Worm (Caenorhabditis elegans) whole organism, L2 larva: Measurements from ENCODE around the gene sri-2.
"Not testable (repeated sequence)": the region's sequence is repeated elsewhere in the genome, so short reads cannot be mapped to it uniquely, and the experiment has no call there.

Source experiments
- C34F6.9 ChIP-seq: fragments of 150-350 bp; optimal IDR thresholded peaks from 2 replicates; lab custom pipeline; 2014; ENCODE audit warnings: missing biosample characterization, missing genetic modification characterization
- F13H6.1 ChIP-seq: sonication (generic microtip); optimal IDR thresholded peaks from 2 replicates; lab custom pipeline; 2016; ENCODE audit warnings: missing genetic modification characterization, missing compliant biosample characterization
- Y55F3AM.14 ChIP-seq: fragments of 200-800 bp; sonication (Bioruptor generic); optimal IDR thresholded peaks from 2 replicates; lab custom pipeline; 2018; ENCODE audit warnings: mild to moderate bottlenecking, missing genetic modification characterization, missing compliant biosample characterization
- ZK546.5 ChIP-seq: sonication (generic microtip); optimal IDR thresholded peaks from 2 replicates; lab custom pipeline; 2017; ENCODE audit warnings: missing biosample characterization, missing genetic modification characterization
- alr-1 ChIP-seq: fragments of 150-350 bp; optimal IDR thresholded peaks from 2 replicates; lab custom pipeline; 2014; ENCODE audit warnings: missing biosample characterization, missing genetic modification characterization
- ama-1 ChIP-seq: fragments of 150-350 bp; optimal IDR thresholded peaks from 2 replicates; lab custom pipeline; 2018; ENCODE audit warnings: inconsistent platforms
- blmp-1 ChIP-seq: sonication (generic microtip); optimal IDR thresholded peaks from 2 replicates; lab custom pipeline; 2017; ENCODE audit warnings: missing genetic modification characterization, mild to moderate bottlenecking, missing compliant biosample characterization, antibody characterized with exemption, moderate library complexity; ENCODE audit not compliant: insufficient read depth
- ceh-82 ChIP-seq: fragments of 150-350 bp; optimal IDR thresholded peaks from 2 replicates; lab custom pipeline; 2014; ENCODE audit warnings: missing biosample characterization, missing genetic modification characterization
- crh-2 ChIP-seq: sonication (generic microtip); optimal IDR thresholded peaks from 2 replicates; lab custom pipeline; 2017; ENCODE audit warnings: missing biosample characterization, missing genetic modification characterization
- dmd-4 ChIP-seq: sonication (generic microtip); optimal IDR thresholded peaks from 2 replicates; lab custom pipeline; 2017; ENCODE audit warnings: missing biosample characterization, missing genetic modification characterization
- egl-27 ChIP-seq: sonication (generic microtip); optimal IDR thresholded peaks from 3 replicates; lab custom pipeline; 2017; ENCODE audit warnings: missing biosample characterization, missing genetic modification reagents, missing genetic modification characterization
- elt-3 ChIP-seq: sonication (generic microtip); optimal IDR thresholded peaks from 2 replicates; lab custom pipeline; 2017; ENCODE audit warnings: missing biosample characterization, missing genetic modification characterization
- fos-1 ChIP-seq: fragments of 150-350 bp; optimal IDR thresholded peaks from 2 replicates; lab custom pipeline; 2014; ENCODE audit warnings: missing biosample characterization, missing genetic modification characterization
- gmeb-1 ChIP-seq: fragments of 150-350 bp; optimal IDR thresholded peaks from 2 replicates; lab custom pipeline; 2014; ENCODE audit warnings: missing biosample characterization, missing genetic modification characterization
- lin-11 ChIP-seq: fragments of 150-350 bp; sonication (generic microtip); optimal IDR thresholded peaks from 2 replicates; lab custom pipeline; 2014; ENCODE audit warnings: missing biosample characterization, missing genetic modification characterization, inconsistent platforms, mixed read lengths
- lsy-2 ChIP-seq, 2 experiments: fragments of 150-350 bp in 1 of 2; sonication (generic microtip) in 1 of 2; optimal IDR thresholded peaks; 2 replicates each; lab custom pipeline; 2014 to 2017; ENCODE audit warnings: missing biosample characterization in 2 of 2, missing genetic modification characterization in 2 of 2
- mab-5 ChIP-seq: fragments of 150-350 bp; optimal IDR thresholded peaks from 2 replicates; lab custom pipeline; 2014; ENCODE audit warnings: missing biosample characterization, missing genetic modification characterization
- mdl-1 ChIP-seq, 2 experiments: fragments of 150-350 bp in 1 of 2; sonication (generic microtip) in 1 of 2; optimal IDR thresholded peaks; 2 replicates each; lab custom pipeline; 2017; ENCODE audit warnings: missing biosample characterization in 2 of 2, missing genetic modification characterization in 2 of 2
- nhr-11 ChIP-seq: fragments of 150-350 bp; optimal IDR thresholded peaks from 2 replicates; lab custom pipeline; 2014; ENCODE audit warnings: missing biosample characterization, missing genetic modification characterization
- nhr-12 ChIP-seq: fragments of 150-350 bp; optimal IDR thresholded peaks from 2 replicates; lab custom pipeline; 2014; ENCODE audit warnings: missing biosample characterization, missing genetic modification characterization
- nhr-129 ChIP-seq: fragments of 150-350 bp; optimal IDR thresholded peaks from 2 replicates; lab custom pipeline; 2014; ENCODE audit warnings: missing biosample characterization, missing genetic modification characterization
- nhr-21 ChIP-seq: fragments of 150-350 bp; optimal IDR thresholded peaks from 2 replicates; lab custom pipeline; 2014; ENCODE audit warnings: missing biosample characterization, missing genetic modification characterization
- nhr-23 ChIP-seq: fragments of 150-350 bp; optimal IDR thresholded peaks from 2 replicates; lab custom pipeline; 2014; ENCODE audit warnings: missing biosample characterization, missing genetic modification reagents, missing genetic modification characterization
- nhr-237 ChIP-seq: fragments of 150-350 bp; optimal IDR thresholded peaks from 2 replicates; lab custom pipeline; 2014; ENCODE audit warnings: missing biosample characterization, missing genetic modification characterization
- nhr-25 ChIP-seq: fragments of 150-350 bp; sonication (generic microtip); optimal IDR thresholded peaks from 3 replicates; lab custom pipeline; 2014; ENCODE audit warnings: missing biosample characterization, missing genetic modification characterization
- nhr-6 ChIP-seq: fragments of 150-350 bp; optimal IDR thresholded peaks from 2 replicates; lab custom pipeline; 2014; ENCODE audit warnings: missing biosample characterization, missing genetic modification characterization
- nhr-77 ChIP-seq: fragments of 150-350 bp; optimal IDR thresholded peaks from 2 replicates; lab custom pipeline; 2014; ENCODE audit warnings: missing biosample characterization, missing genetic modification characterization
- peb-1 ChIP-seq: fragments of 150-350 bp; optimal IDR thresholded peaks from 2 replicates; lab custom pipeline; 2014; ENCODE audit warnings: missing biosample characterization, missing genetic modification characterization
- sem-4 ChIP-seq: fragments of 150-350 bp; optimal IDR thresholded peaks from 2 replicates; lab custom pipeline; 2014; ENCODE audit warnings: missing biosample characterization, missing genetic modification reagents, missing genetic modification characterization
- skn-1 ChIP-seq: sonication (generic microtip); optimal IDR thresholded peaks from 2 replicates; lab custom pipeline; 2017; ENCODE audit warnings: missing biosample characterization, missing genetic modification characterization
- sma-3 ChIP-seq: sonication (generic microtip); optimal IDR thresholded peaks from 2 replicates; lab custom pipeline; 2016; ENCODE audit warnings: missing genetic modification reagents, missing genetic modification characterization, missing compliant biosample characterization
- sma-9 ChIP-seq, 2 experiments: fragments of 150-350 bp in 1 of 2; sonication (generic microtip) in 1 of 2; optimal IDR thresholded peaks; 2 replicates each; lab custom pipeline; 2014 to 2016; ENCODE audit warnings: missing genetic modification characterization in 2 of 2, mild to moderate bottlenecking in 1 of 2, missing biosample characterization in 1 of 2, missing compliant biosample characterization in 1 of 2, missing genetic modification reagents in 1 of 2, moderate library complexity in 1 of 2
- unc-39 ChIP-seq: fragments of 150-350 bp; optimal IDR thresholded peaks from 2 replicates; lab custom pipeline; 2014; ENCODE audit warnings: missing biosample characterization, missing genetic modification characterization
- unc-55 ChIP-seq: fragments of 150-350 bp; sonication (generic microtip); optimal IDR thresholded peaks from 3 replicates; lab custom pipeline; 2014; ENCODE audit warnings: missing biosample characterization, missing genetic modification reagents, missing genetic modification characterization
- unc-62 ChIP-seq: fragments of 150-350 bp; optimal IDR thresholded peaks from 2 replicates; lab custom pipeline; 2014; ENCODE audit warnings: missing biosample characterization, missing genetic modification reagents, missing genetic modification characterization
- zag-1 ChIP-seq: fragments of 150-350 bp; optimal IDR thresholded peaks from 2 replicates; lab custom pipeline; 2014; ENCODE audit warnings: missing biosample characterization, missing genetic modification characterization
- ztf-11 ChIP-seq: sonication (generic microtip); optimal IDR thresholded peaks from 2 replicates; lab custom pipeline; 2017; ENCODE audit warnings: missing biosample characterization, missing genetic modification characterization
- ztf-4 ChIP-seq: fragments of 150-350 bp; optimal IDR thresholded peaks from 2 replicates; lab custom pipeline; 2014; ENCODE audit warnings: missing biosample characterization, missing genetic modification characterization

sri-2 gene

DNA sequence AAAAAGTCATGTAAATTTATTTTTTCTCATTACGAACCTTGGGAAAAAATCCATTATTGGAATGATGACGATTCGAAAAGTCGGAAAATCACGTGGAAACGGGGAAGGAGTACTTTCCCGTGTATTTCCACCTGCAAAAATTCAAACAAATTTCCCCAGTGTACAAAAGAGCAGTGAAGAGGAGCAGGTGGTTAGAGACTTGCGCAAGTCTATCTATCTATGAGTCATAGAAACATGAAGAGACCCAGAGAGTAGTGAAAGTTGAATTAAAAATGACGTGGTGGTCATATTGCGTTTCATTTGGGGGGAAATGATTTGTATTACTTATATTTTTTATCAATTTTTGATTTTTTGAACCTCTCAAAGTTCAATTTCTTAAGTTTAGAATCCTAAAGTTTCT lies 35.4 kb upstream of the sri-2 start, which contains the start of gene nhr-50:
TSS of gene nhr-50 (minus strand) at position 199 of the 400 bp plus-strand sequence.
- TF ChIP-seq ztf-4: peak; percentile 8
- no peak for TF ChIP-seq lsy-2 (tag; optimal IDR thresholded peaks at IDR 0.05; lab: Kevin White, UChicago)
- TF ChIP-seq ztf-11 (tag; lab: Kevin White, UChicago): no peak
- TF ChIP-seq lin-11 (tag; lab: Kevin White, UChicago): no peak
- peak; percentile 45 for TF ChIP-seq nhr-21
- TF ChIP-seq nhr-25 (tag; lab: Kevin White, UChicago): no peak
- TF ChIP-seq nhr-12 (tag; lab: Kevin White, UChicago): no peak
- peak; percentile 97 for TF ChIP-seq blmp-1 (tag; lab: Kevin White, UChicago)
- TF ChIP-seq nhr-6 (tag; lab: Kevin White, UChicago): no peak
- no peak for TF ChIP-seq mab-5
- TF ChIP-seq C34F6.9 (tag; lab: Kevin White, UChicago): peak; percentile 45
- TF ChIP-seq gmeb-1: peak; percentile 8
- TF ChIP-seq ZK546.5 (tag; lab: Kevin White, UChicago): no peak
- no peak for TF ChIP-seq mdl-1 (tag; optimal IDR thresholded peaks at IDR 0.05; lab: Kevin White, UChicago)
- TF ChIP-seq peb-1 (tag; lab: Kevin White, UChicago): no peak
- TF ChIP-seq crh-2 (tag; lab: Kevin White, UChicago): peak; percentile 83
- no peak for TF ChIP-seq skn-1 (tag; lab: Kevin White, UChicago)
- no peak for TF ChIP-seq unc-62 (GFP tag; lab: Kevin White, UChicago)
- no peak for TF ChIP-seq Y55F3AM.14 (GFP tag; lab: Kevin White, UChicago)
- TF ChIP-seq egl-27: peak; percentile 57
- peak; percentile 69 for TF ChIP-seq sma-3 (GFP tag; lab: Kevin White, UChicago)
- TF ChIP-seq nhr-237: no peak
- TF ChIP-seq dmd-4: no peak
- peak; percentile 53 for TF ChIP-seq F13H6.1
- TF ChIP-seq nhr-129 (tag; lab: Kevin White, UChicago): peak; percentile 54
- TF ChIP-seq nhr-23 (tag; lab: Kevin White, UChicago): no peak
- no peak for TF ChIP-seq alr-1
- no peak for TF ChIP-seq nhr-77 (tag; lab: Kevin White, UChicago)
- peak; percentile 99 for TF ChIP-seq fos-1 (tag; lab: Kevin White, UChicago)
- peak; percentile 91 for TF ChIP-seq sma-9 (GFP tag; optimal IDR thresholded peaks at IDR 0.05; lab: Kevin White, UChicago)
- TF ChIP-seq sma-9 (tag; optimal IDR thresholded peaks at IDR 0.05; lab: Kevin White, UChicago): no peak
- no peak for TF ChIP-seq nhr-11 (tag; lab: Kevin White, UChicago)
- no peak for TF ChIP-seq ama-1 (lab: Kevin White, UChicago)

DNA sequence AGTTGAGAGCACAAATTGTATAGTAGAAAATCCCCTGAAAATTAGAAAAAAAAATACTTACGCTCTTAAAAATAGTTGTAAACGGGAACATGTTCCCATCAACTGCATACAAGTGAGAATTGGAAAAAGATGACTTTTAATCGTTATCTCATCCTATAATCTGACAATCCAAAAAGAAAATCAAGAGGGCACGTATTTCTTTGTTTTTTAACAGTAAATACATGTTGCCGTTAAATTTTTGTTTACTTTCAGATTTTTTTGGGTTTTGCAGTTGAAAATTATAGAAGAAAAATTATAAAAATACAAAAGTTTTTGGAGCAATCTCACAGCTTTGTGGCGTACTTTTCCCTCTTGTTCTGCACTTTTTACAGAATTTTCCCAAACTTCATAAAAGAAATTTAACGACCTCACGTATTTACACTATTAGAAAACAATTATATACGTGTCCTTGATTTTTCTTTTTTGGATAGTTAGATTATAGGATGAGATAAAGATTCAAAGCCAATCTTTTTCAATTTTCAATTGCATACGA lies 31.7 kb upstream of the sri-2 start, which contains the start of the genes C06C6.9 and C06C6.8:
TSS of gene C06C6.9 (minus strand) at position 101 of the 532 bp plus-strand sequence.
TSS of gene C06C6.8 (plus strand) at position 482 of the 532 bp plus-strand sequence.
- TF ChIP-seq zag-1 (no peak), nhr-23 (tag; lab: Kevin White, UChicago) (no peak), ceh-82 (tag; lab: Kevin White, UChicago) (no peak), crh-2 (tag; lab: Kevin White, UChicago) (no peak), unc-39 (tag; lab: Kevin White, UChicago) (no peak), alr-1 (no peak)

DNA sequence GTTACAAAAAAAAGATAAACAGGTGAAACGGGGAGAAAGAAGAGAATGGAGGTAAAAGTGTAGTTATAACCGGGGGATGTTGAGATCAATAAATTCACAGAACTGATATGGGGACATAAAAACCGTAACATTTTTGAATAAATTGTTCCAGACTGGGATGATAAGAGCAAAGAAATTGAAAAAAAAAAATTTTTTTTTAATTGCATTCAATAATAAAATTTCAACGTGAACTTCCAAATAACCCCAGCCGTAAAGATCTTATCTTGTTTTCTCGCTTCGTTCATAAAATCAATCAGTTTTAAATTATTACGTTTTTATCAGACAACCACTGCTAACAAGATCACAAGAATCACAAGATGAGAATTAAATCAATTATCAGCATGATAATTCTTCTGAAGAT lies 26.8 kb upstream of the sri-2 start, which contains the start of gene C06C6.7:
TSS of gene C06C6.7 (plus strand) at position 301 of the 400 bp plus-strand sequence.
- TF ChIP-seq lsy-2 (tag; optimal IDR thresholded peaks at IDR 0.05; lab: Kevin White, UChicago); elt-3 (tag; lab: Kevin White, UChicago); ZK546.5 (tag; lab: Kevin White, UChicago): not testable (repeated sequence)

DNA sequence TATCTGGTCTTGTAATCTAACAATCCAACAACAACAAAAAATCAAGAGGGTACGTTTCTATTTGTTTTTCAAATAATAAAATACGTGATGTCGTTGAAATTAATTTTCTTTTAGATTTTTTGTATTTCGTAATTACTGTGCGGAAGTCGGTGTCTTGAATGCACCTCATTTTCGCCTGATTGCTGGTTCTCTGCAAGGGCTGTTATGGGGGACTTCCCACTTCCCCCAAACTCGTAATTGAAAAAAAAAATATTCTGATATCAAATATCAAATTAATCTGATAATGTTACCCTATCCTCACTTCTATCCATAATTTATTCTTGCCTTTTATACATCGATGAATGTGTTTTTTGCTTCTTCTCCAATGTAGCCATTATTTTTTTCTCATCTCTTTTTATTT lies 23.1 kb upstream of the sri-2 start, which contains the start of gene F36G9.15:
TSS of gene F36G9.15 (minus strand) at position 101 of the 400 bp plus-strand sequence.
- no peak for TF ChIP-seq sem-4
- TF ChIP-seq nhr-129 (tag; lab: Kevin White, UChicago): no peak
- no peak for TF ChIP-seq ztf-4
- TF ChIP-seq alr-1: no peak
- no peak for TF ChIP-seq ceh-82 (tag; lab: Kevin White, UChicago)
- no peak for TF ChIP-seq ama-1 (lab: Kevin White, UChicago)
- TF ChIP-seq unc-62 (GFP tag; lab: Kevin White, UChicago): no peak
- no peak for TF ChIP-seq unc-55 (GFP tag; lab: Kevin White, UChicago)
- TF ChIP-seq skn-1 (tag; lab: Kevin White, UChicago): no peak
- TF ChIP-seq mab-5: no peak
- no peak for TF ChIP-seq crh-2 (tag; lab: Kevin White, UChicago)
